Fruit fly (Drosophila melanogaster) whole organism: ENCODE data around the gene Dup99B.

Experiments used
- CG8478 ChIP-seq: fragments of >200 bp; optimal IDR thresholded peaks from 2 replicates; lab custom pipeline; 2018; ENCODE audit warnings: inconsistent platforms
- Dll ChIP-seq: fragments of >200 bp; optimal IDR thresholded peaks from 2 replicates; lab custom pipeline; 2017
- EcR ChIP-seq, 2 experiments: fragments of >200 bp; optimal IDR thresholded peaks; 2 replicates each; lab custom pipeline; 2017; ENCODE audit warnings: missing biosample characterization in 2 of 2, missing genetic modification characterization in 2 of 2, missing genetic modification reagents in 2 of 2
- pan ChIP-seq: fragments of >200 bp; optimal IDR thresholded peaks from 2 replicates; lab custom pipeline; 2017
- psq ChIP-seq: fragments of >200 bp; optimal IDR thresholded peaks from 2 replicates; lab custom pipeline; 2017
- usp ChIP-seq: fragments of >200 bp; optimal IDR thresholded peaks from 2 replicates; lab custom pipeline; 2017; ENCODE audit warnings: missing biosample characterization, missing genetic modification characterization, mixed read lengths

The Dup99B gene

dm6 chr3R:29755248-29755647 lies 40.1 kb upstream of the Dup99B start:
- TF ChIP-seq psq (lab: Kevin White, UChicago) (no peak), pan (no peak), CG8478 (lab: Kevin White, UChicago) (no peak), Dll (no peak), usp (GFP tag; lab: Kevin White, UChicago) (no peak), EcR (GFP tag; optimal IDR thresholded peaks at IDR 0.05; lab: Kevin White, UChicago) (no peak)

DNA sequence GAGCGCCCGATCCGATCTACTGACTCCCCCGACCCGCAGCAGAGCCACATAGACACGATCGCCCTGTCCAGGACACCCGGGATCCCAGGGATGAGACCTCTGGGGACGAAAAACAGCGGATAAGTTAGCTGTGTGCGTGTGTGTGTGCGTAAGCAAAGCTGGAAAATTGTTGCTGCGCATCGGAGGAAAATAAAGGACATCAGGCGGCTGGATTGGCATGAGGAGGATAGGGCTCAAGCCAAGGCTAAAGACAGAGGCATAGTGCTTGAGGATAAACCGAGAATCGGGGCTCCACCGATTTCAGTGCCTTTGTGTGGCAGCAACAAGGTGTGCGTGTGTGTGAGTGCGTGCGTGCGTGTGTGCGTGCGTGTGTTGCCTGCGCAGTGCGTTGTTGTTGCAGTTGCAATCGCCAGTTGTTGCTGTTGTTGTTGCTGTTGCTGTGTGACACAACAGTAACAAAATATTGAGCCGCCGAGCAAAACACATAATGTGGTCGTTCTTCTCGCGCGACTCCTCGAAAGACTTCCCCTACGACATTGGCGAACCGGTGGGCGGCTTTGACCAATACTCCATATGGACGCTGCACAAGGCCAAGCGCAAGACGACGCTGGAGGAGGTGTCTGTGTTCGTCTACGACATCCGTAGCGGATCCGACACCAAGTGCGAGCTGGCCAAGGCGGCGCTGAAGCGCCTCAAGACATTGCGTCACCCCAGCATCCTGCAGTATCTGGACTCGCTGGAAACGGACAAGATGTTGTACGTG lies 34.3 kb upstream of the Dup99B start:
- TF ChIP-seq usp (GFP tag; lab: Kevin White, UChicago) (no peak), psq (lab: Kevin White, UChicago) (no peak), Dll (no peak), CG8478 (lab: Kevin White, UChicago) (no peak), EcR (GFP tag; optimal IDR thresholded peaks at IDR 0.05; lab: Kevin White, UChicago) (no peak), pan (no peak)

DNA sequence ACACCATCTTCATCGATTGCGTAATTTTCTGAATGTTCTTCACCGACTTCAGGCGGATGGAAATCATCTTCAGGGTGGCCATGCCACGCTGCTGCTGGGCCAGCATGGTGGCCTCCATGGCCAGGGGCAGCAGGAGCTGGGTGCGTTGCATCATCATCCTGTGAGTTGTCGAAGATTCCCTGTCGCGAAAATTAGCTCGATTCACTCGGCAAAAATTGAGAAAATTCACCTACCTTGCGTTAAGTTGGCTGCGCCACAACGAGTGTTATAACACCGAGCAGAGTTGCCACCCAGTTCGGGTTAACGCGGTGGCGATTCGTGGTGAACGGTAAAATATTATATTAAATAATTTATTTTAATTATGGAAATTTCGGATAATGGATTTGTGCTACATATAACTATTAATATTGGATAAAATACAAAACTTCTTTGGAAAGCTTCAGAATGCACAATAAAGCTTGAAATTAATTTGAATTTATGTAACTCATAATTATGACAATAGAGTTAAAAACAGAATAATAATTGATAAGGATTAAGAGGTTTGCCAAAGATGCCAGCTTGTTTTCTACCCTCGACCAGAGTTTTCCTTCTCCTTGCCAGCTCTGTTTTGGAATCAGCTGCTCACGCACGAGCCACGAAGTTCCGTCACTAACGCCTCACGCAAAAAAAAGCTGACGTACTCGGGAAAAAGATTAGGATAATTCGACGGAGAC lies 33.6 kb upstream of the Dup99B start, which contains the start of the genes ATPsyngamma and yata:
ATPsyngamma (minus strand) TSS at position 573 of the 713 bp plus-strand sequence.
yata (plus strand) TSS at position 629 of the 713 bp plus-strand sequence.
- TF ChIP-seq psq (lab: Kevin White, UChicago) (no peak), EcR (GFP tag; optimal IDR thresholded peaks at IDR 0.05; lab: Kevin White, UChicago) (no peak), Dll (no peak), usp (GFP tag; lab: Kevin White, UChicago) (no peak), CG8478 (lab: Kevin White, UChicago) (no peak), pan (no peak)

DNA sequence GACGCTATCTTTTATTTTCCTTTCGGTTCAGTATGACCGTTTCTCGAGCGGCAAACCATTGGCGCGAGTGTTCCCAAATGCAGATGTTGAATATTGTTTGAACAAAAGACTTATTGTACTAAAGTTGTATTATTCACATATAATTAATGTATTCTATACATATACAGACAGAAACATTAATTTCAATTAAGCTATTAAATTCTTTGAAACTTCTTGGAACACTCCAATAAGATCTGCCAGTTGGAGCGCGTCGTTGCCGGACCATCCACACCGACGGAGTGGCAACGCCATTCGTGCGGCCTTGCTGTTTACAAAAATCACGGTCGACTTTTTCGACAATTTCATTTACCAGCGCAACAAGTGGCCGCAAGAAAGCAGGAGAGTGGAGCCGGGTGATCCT lies 29.9 kb upstream of the Dup99B start, which contains the start of the genes Wdr24 and IntS11:
Wdr24 (minus strand) TSS at position 37 of the 400 bp plus-strand sequence.
IntS11 (plus strand) TSS at position 282 of the 400 bp plus-strand sequence.
- TF ChIP-seq psq (lab: Kevin White, UChicago) (no peak), EcR (GFP tag; optimal IDR thresholded peaks at IDR 0.05; lab: Kevin White, UChicago) (no peak), usp (GFP tag; lab: Kevin White, UChicago) (no peak), Dll (no peak), CG8478 (lab: Kevin White, UChicago) (no peak), pan (no peak)

- no peak for TF ChIP-seq EcR (GFP tag; optimal IDR thresholded peaks at IDR 0.05; lab: Kevin White, UChicago)
- TF ChIP-seq Dll, result no peak
- no peak for TF ChIP-seq usp (GFP tag; lab: Kevin White, UChicago)
- TF ChIP-seq psq (lab: Kevin White, UChicago), result no peak
- no peak for TF ChIP-seq pan
- no peak for TF ChIP-seq CG8478 (lab: Kevin White, UChicago)
These were observed 24.9 kb upstream of the Dup99B start for dm6 chr3R:29740078-29740477.

DNA sequence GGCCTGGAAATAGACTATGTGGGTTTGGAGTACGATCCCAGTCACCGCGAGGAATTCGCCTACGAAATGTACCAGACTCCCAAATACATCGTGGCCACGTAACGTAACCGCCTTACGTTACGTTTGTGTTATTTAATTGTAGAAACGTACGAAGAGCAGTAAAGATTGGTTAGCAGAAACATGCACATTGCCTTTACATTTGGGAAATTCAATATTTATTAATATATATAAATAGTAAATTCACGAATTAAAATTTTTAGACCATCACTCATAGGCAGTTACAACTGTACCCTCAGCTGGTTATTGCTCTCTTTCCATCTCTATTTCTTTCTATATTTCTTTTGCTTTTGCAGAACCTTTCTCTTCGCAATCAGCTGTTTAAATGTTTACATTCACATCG lies 22.7 kb upstream of the Dup99B start, which contains the start of gene Gnpnat:
Gnpnat (plus strand) TSS at position 385 of the 400 bp plus-strand sequence.
- TF ChIP-seq EcR (GFP tag; optimal IDR thresholded peaks at IDR 0.05; lab: Kevin White, UChicago), result no peak
- no peak for TF ChIP-seq usp (GFP tag; lab: Kevin White, UChicago)
- TF ChIP-seq pan, result no peak
- TF ChIP-seq Dll, result no peak
- TF ChIP-seq CG8478 (lab: Kevin White, UChicago), result no peak
- no peak for TF ChIP-seq psq (lab: Kevin White, UChicago)

DNA sequence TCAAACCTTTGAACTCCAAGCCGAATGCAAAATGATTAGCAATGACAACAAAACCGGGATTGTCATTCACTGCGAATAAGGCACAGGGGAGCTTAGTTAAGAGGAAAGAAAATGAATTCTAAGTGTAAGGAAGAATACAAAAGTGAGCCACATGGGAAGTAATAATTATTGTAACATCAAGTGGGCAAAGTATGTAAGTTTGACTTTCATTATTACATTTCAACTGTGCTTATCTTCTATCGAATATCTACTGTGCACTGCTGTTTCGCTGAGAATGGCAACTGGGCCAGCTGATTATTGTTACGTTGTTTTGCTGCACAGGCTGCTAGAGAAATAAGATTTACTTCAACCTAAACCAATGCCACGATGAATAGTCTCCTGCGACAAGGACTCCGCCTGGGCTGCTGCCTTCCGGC lies 21.5 kb upstream of the Dup99B start, which contains the start of the genes CG7601 and CIA30:
CG7601 (minus strand) TSS at position 68 of the 416 bp plus-strand sequence.
CIA30 (plus strand) TSS at position 288 of the 416 bp plus-strand sequence.
- TF ChIP-seq CG8478 (lab: Kevin White, UChicago) (no peak), EcR (GFP tag; optimal IDR thresholded peaks at IDR 0.05; lab: Kevin White, UChicago) (no peak), pan (no peak), Dll (no peak), psq (lab: Kevin White, UChicago) (no peak), usp (GFP tag; lab: Kevin White, UChicago) (no peak)

- TF ChIP-seq psq (lab: Kevin White, UChicago) (no peak), usp (GFP tag; lab: Kevin White, UChicago) (no peak), pan (no peak), Dll (peak; percentile 52), CG8478 (lab: Kevin White, UChicago) (no peak)
These were observed 11.1 kb upstream of the Dup99B start for dm6 chr3R:29726277-29726676.

DNA sequence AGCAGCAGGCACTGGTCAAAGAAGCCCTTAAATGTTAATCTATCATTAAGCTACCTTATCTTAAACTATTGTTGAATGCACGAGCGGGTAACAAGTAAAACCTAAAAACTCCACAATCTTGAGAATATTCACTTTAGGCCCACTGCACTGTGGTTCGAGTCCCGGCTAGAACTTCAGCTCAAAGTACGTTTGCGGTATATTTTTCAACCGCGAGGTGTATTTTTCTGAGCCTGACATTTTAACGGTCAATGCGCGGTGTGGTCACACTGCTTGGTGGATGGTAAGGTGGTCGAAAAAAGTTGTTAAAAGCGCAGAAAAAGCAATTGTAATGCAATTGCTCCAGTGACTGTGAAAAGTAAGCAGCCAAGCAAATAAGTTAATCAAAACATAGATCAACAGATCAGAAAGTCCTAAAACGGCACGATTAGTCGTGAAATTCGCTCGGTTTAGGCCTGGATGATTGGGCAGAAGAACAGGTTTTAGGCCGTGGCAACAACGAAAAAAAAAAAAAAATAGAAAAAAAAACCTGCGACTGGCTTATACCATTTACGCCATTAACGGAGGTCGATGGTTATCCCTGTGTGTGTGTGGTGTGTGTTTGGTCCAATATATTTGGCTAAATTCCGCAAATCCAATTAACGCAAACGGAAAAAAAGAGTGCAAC lies 10.5 kb upstream of the Dup99B start, which contains the start of gene Kul:
Kul (plus strand) TSS at position 254 of the 664 bp plus-strand sequence.
- TF ChIP-seq CG8478 (lab: Kevin White, UChicago) (no peak), Dll (no peak), psq (lab: Kevin White, UChicago) (no peak)

dm6 chr3R:29724745-29725144 lies 9.6 kb upstream of the Dup99B start, which contains the start of the genes Naa40 and CG18731:
Naa40 (minus strand) TSS chr3R:29724950.
CG18731 (plus strand) TSS chr3R:29725027.
- no peak for TF ChIP-seq usp (GFP tag; lab: Kevin White, UChicago)
- TF ChIP-seq Dll, result no peak
- no peak for TF ChIP-seq psq (lab: Kevin White, UChicago)
- no peak for TF ChIP-seq pan
- no peak for TF ChIP-seq EcR (GFP tag; optimal IDR thresholded peaks at IDR 0.05; lab: Kevin White, UChicago)
- no peak for TF ChIP-seq CG8478 (lab: Kevin White, UChicago)
